Fruit fly (Drosophila melanogaster): ENCODE measurements around the gene Jhbp16.
A peak's percentile ranks its signal among the peaks of the same experiment; 100 is the strongest.

Gene Jhbp16

dm6 chr3R:21636867-21637481 lies 27.2 kb upstream of the Jhbp16 start:
- peak; percentile 11; the same call in 1 of the 3 replicates for TF ChIP-seq fd96Ca (GFP tag; IDR thresholded peaks at IDR 0.05)
- peak; percentile 46 for TF ChIP-seq CG13204 (GFP tag; optimal IDR thresholded peaks at IDR 0.05)
- peak; percentile 42 for TF ChIP-seq EcR (GFP tag; optimal IDR thresholded peaks at IDR 0.05)
- no peak for TF ChIP-seq CG12605 (GFP tag; IDR thresholded peaks at IDR 0.05)

dm6 chr3R:21638437-21638836 lies 25.8 kb upstream of the Jhbp16 start:
- TF ChIP-seq CG12605 (GFP tag; IDR thresholded peaks at IDR 0.05) (no peak), EcR (GFP tag; optimal IDR thresholded peaks at IDR 0.05) (peak; percentile 66), CG13204 (GFP tag; optimal IDR thresholded peaks at IDR 0.05) (peak; percentile 33)

dm6 chr3R:21640337-21640994 lies 23.7 kb upstream of the Jhbp16 start:
- no peak for TF ChIP-seq D1 (tag; optimal IDR thresholded peaks at IDR 0.05)
- TF ChIP-seq CG4496 (GFP tag; IDR thresholded peaks at IDR 0.05) = no peak
- TF ChIP-seq CG13204 (GFP tag; optimal IDR thresholded peaks at IDR 0.05) = no peak
- TF ChIP-seq gl (tag; optimal IDR thresholded peaks at IDR 0.05) = no peak

dm6 chr3R:21641517-21642137 lies 22.6 kb upstream of the Jhbp16 start:
- TF ChIP-seq CG32121 (GFP tag; IDR thresholded peaks at IDR 0.05) (0 out of 2 replicates have a peak, but pooled peaks have one; percentile 20), CG10348 (GFP tag; IDR thresholded peaks at IDR 0.05) (no peak), CG34367 (tag; optimal IDR thresholded peaks at IDR 0.05) (peak; percentile 87), CG15710 (tag; optimal IDR thresholded peaks at IDR 0.05) (peak; percentile 92), gl (tag; optimal IDR thresholded peaks at IDR 0.05) (peak; percentile 73), CG8301 (tag; optimal IDR thresholded peaks at IDR 0.05) (peak; percentile 77), CG17806 (tag; optimal IDR thresholded peaks at IDR 0.05) (peak; percentile 92), CG13204 (GFP tag; optimal IDR thresholded peaks at IDR 0.05) (peak; percentile 77), CG9948 (tag; optimal IDR thresholded peaks at IDR 0.05) (peak; percentile 93), EcR (GFP tag; optimal IDR thresholded peaks at IDR 0.05) (peak; percentile 44), Pif1A (GFP tag; optimal IDR thresholded peaks at IDR 0.05) (peak; percentile 86), Snoo (tag; optimal IDR thresholded peaks at IDR 0.05) (peak; percentile 84), rn (GFP tag; IDR thresholded peaks at IDR 0.05) (no peak), CG8159 (tag; optimal IDR thresholded peaks at IDR 0.05) (peak; percentile 95), CG12605 (GFP tag; IDR thresholded peaks at IDR 0.05) (peak; percentile 39; the same call in 1 of the 2 replicates), Pif1B (GFP tag; optimal IDR thresholded peaks at IDR 0.05) (peak; percentile 84), CG14655 (GFP tag; optimal IDR thresholded peaks at IDR 0.05) (peak; percentile 89), fd96Ca (GFP tag; IDR thresholded peaks at IDR 0.05) (no peak), Ets98B (GFP tag; IDR thresholded peaks at IDR 0.05) (no peak), CG4496 (GFP tag; IDR thresholded peaks at IDR 0.05) (peak; percentile 27; the same call in 1 of the 3 replicates), D1 (tag; optimal IDR thresholded peaks at IDR 0.05) (peak; percentile 85)

- no peak for TF ChIP-seq CG14655 (GFP tag; optimal IDR thresholded peaks at IDR 0.05)
- TF ChIP-seq CG12605 (GFP tag; IDR thresholded peaks at IDR 0.05) = no peak
- no peak for TF ChIP-seq D1 (tag; optimal IDR thresholded peaks at IDR 0.05)
- no peak for TF ChIP-seq EcR (GFP tag; optimal IDR thresholded peaks at IDR 0.05)
- no peak for TF ChIP-seq rn (GFP tag; IDR thresholded peaks at IDR 0.05)
- TF ChIP-seq Ets98B (GFP tag; IDR thresholded peaks at IDR 0.05) = no peak
- no peak for TF ChIP-seq CG34367 (tag; optimal IDR thresholded peaks at IDR 0.05)
- TF ChIP-seq gl (tag; optimal IDR thresholded peaks at IDR 0.05) = no peak
- TF ChIP-seq CG8301 (tag; optimal IDR thresholded peaks at IDR 0.05) = no peak
- no peak for TF ChIP-seq CG13204 (GFP tag; optimal IDR thresholded peaks at IDR 0.05)
- no peak for TF ChIP-seq CG8159 (tag; optimal IDR thresholded peaks at IDR 0.05)
- no peak for TF ChIP-seq Pif1B (GFP tag; optimal IDR thresholded peaks at IDR 0.05)
- TF ChIP-seq CG15710 (tag; optimal IDR thresholded peaks at IDR 0.05) = no peak
- TF ChIP-seq CG32121 (GFP tag; IDR thresholded peaks at IDR 0.05) = no peak
- TF ChIP-seq CG9948 (tag; optimal IDR thresholded peaks at IDR 0.05) = no peak
- TF ChIP-seq Snoo (tag; optimal IDR thresholded peaks at IDR 0.05) = no peak
- TF ChIP-seq CG17806 (tag; optimal IDR thresholded peaks at IDR 0.05) = no peak
- TF ChIP-seq CG10348 (GFP tag; IDR thresholded peaks at IDR 0.05) = no peak
- TF ChIP-seq fd96Ca (GFP tag; IDR thresholded peaks at IDR 0.05) = no peak
These were observed 21.9 kb upstream of the Jhbp16 start for dm6 chr3R:21642301-21642700.

- TF ChIP-seq CG8159 (tag; optimal IDR thresholded peaks at IDR 0.05) = peak; percentile 29
- TF ChIP-seq gl (tag; optimal IDR thresholded peaks at IDR 0.05) = peak; percentile 7
- peak; percentile 53 for TF ChIP-seq CG14655 (GFP tag; optimal IDR thresholded peaks at IDR 0.05)
- no peak for TF ChIP-seq CG4496 (GFP tag; IDR thresholded peaks at IDR 0.05)
- TF ChIP-seq rn (GFP tag; IDR thresholded peaks at IDR 0.05) = no peak
- no peak for TF ChIP-seq D1 (tag; optimal IDR thresholded peaks at IDR 0.05)
- TF ChIP-seq fd96Ca (GFP tag; IDR thresholded peaks at IDR 0.05) = no peak
- TF ChIP-seq CG17806 (tag; optimal IDR thresholded peaks at IDR 0.05) = peak; percentile 45
- no peak for TF ChIP-seq CG12605 (GFP tag; IDR thresholded peaks at IDR 0.05)
- peak; percentile 22 for TF ChIP-seq CG8301 (tag; optimal IDR thresholded peaks at IDR 0.05)
- TF ChIP-seq CG34367 (tag; optimal IDR thresholded peaks at IDR 0.05) = peak; percentile 16
- TF ChIP-seq Snoo (tag; optimal IDR thresholded peaks at IDR 0.05) = peak; percentile 3
- peak; percentile 43 for TF ChIP-seq Pif1A (GFP tag; optimal IDR thresholded peaks at IDR 0.05)
- TF ChIP-seq CG9948 (tag; optimal IDR thresholded peaks at IDR 0.05) = peak; percentile 51
- TF ChIP-seq CG10348 (GFP tag; IDR thresholded peaks at IDR 0.05) = no peak
- no peak for TF ChIP-seq Ets98B (GFP tag; IDR thresholded peaks at IDR 0.05)
- no peak for TF ChIP-seq Pif1B (GFP tag; optimal IDR thresholded peaks at IDR 0.05)
- TF ChIP-seq CG32121 (GFP tag; IDR thresholded peaks at IDR 0.05) = no peak
- TF ChIP-seq CG15710 (tag; optimal IDR thresholded peaks at IDR 0.05) = peak; percentile 39
- no peak for TF ChIP-seq EcR (GFP tag; optimal IDR thresholded peaks at IDR 0.05)
- no peak for TF ChIP-seq CG13204 (GFP tag; optimal IDR thresholded peaks at IDR 0.05)
These were observed 21.0 kb upstream of the Jhbp16 start for dm6 chr3R:21643197-21643596.

Measured in whole organism, pupa.